Worm (Caenorhabditis elegans) whole organism, L2 larva: ENCODE data around the gene C02D5.2.

Source experiments
- ama-1 ChIP-seq: fragments of 150-350 bp; optimal IDR thresholded peaks from 2 replicates; lab custom pipeline; 2018; ENCODE audit warnings: inconsistent platforms
- lin-39 ChIP-seq: fragments of 150-350 bp; optimal IDR thresholded peaks from 2 replicates; lab custom pipeline; 2014; ENCODE audit warnings: missing biosample characterization, missing genetic modification reagents, missing genetic modification characterization
- lsy-2 ChIP-seq, 2 experiments: fragments of 150-350 bp in 1 of 2; sonication (generic microtip) in 1 of 2; optimal IDR thresholded peaks; 2 replicates each; lab custom pipeline; 2014 to 2017; ENCODE audit warnings: missing biosample characterization in 2 of 2, missing genetic modification characterization in 2 of 2
- nhr-11 ChIP-seq: fragments of 150-350 bp; optimal IDR thresholded peaks from 2 replicates; lab custom pipeline; 2014; ENCODE audit warnings: missing biosample characterization, missing genetic modification characterization
- nhr-12 ChIP-seq: fragments of 150-350 bp; optimal IDR thresholded peaks from 2 replicates; lab custom pipeline; 2014; ENCODE audit warnings: missing biosample characterization, missing genetic modification characterization
- skn-1 ChIP-seq: sonication (generic microtip); optimal IDR thresholded peaks from 2 replicates; lab custom pipeline; 2017; ENCODE audit warnings: missing biosample characterization, missing genetic modification characterization
- unc-39 ChIP-seq: fragments of 150-350 bp; optimal IDR thresholded peaks from 2 replicates; lab custom pipeline; 2014; ENCODE audit warnings: missing biosample characterization, missing genetic modification characterization
- ztf-11 ChIP-seq: sonication (generic microtip); optimal IDR thresholded peaks from 2 replicates; lab custom pipeline; 2017; ENCODE audit warnings: missing biosample characterization, missing genetic modification characterization

- no peak for TF ChIP-seq nhr-12 (tag; lab: Kevin White, UChicago)
- no peak for TF ChIP-seq lin-39 (tag; lab: Kevin White, UChicago)
- no peak for TF ChIP-seq ama-1
- TF ChIP-seq unc-39 (tag; lab: Kevin White, UChicago): no peak
- TF ChIP-seq skn-1 (tag; lab: Kevin White, UChicago): no peak
- TF ChIP-seq ztf-11 (tag; lab: Kevin White, UChicago): no peak
- no peak for TF ChIP-seq nhr-11 (tag; lab: Kevin White, UChicago)
- no peak for TF ChIP-seq lsy-2 (tag; optimal IDR thresholded peaks at IDR 0.05; lab: Kevin White, UChicago)
Measured at ce11 chrIII:8577534-8577933, 20.4 kb downstream of the C02D5.2 start.
